Fruit fly (Drosophila melanogaster) whole organism, embryonic: ENCODE data around the gene Ir87a.
A peak's percentile ranks its signal among the peaks of the same experiment; 100 is the strongest.

Experiments
- CG10431 ChIP-seq: fragments of 200-800 bp; sonication (Bioruptor generic); optimal IDR thresholded peaks from 3 replicates; lab custom pipeline; 2018; ENCODE audit warnings: missing biosample characterization, mild to moderate bottlenecking, missing genetic modification characterization
- CG12219 ChIP-seq: fragments of 200-800 bp; sonication (Bioruptor generic); optimal IDR thresholded peaks from 3 replicates; lab custom pipeline; 2018; ENCODE audit warnings: missing biosample characterization, mild to moderate bottlenecking, missing genetic modification characterization
- CG12299 ChIP-seq: fragments of 200-800 bp; sonication (Bioruptor generic); optimal IDR thresholded peaks from 2 replicates; lab custom pipeline; 2018; ENCODE audit warnings: missing biosample characterization, mild to moderate bottlenecking, missing genetic modification characterization
- CG12769 ChIP-seq: fragments of 200-800 bp; sonication (Bioruptor generic); optimal IDR thresholded peaks from 2 replicates; lab custom pipeline; 2019; ENCODE audit warnings: missing biosample characterization, mild to moderate bottlenecking, missing genetic modification characterization, moderate library complexity
- CG13123 ChIP-seq: fragments of 200-800 bp; sonication (Bioruptor generic); optimal IDR thresholded peaks from 2 replicates; lab custom pipeline; 2016; ENCODE audit warnings: missing biosample characterization, missing genetic modification characterization
- CG1602 ChIP-seq: fragments of 200-800 bp; sonication (Bioruptor generic); optimal IDR thresholded peaks from 3 replicates; lab custom pipeline; 2016; ENCODE audit warnings: missing biosample characterization, missing genetic modification characterization
- CG1603 ChIP-seq: fragments of 200-800 bp; sonication (Bioruptor generic); optimal IDR thresholded peaks from 2 replicates; lab custom pipeline; 2019; ENCODE audit warnings: missing biosample characterization, mild to moderate bottlenecking, missing genetic modification characterization, moderate library complexity
- CG1647 ChIP-seq: fragments of 200-800 bp; sonication (Bioruptor generic); optimal IDR thresholded peaks from 3 replicates; lab custom pipeline; 2016; ENCODE audit warnings: missing biosample characterization, missing genetic modification characterization
- CG16813 ChIP-seq: fragments of 200-800 bp; sonication (Bioruptor generic); IDR thresholded peaks from 3 replicates; pipeline ENCODE4 v1.3.6; 2022; ENCODE audit warnings: missing biosample characterization, missing genetic modification characterization; ENCODE audit not compliant: partially characterized antibody
- CG17186 ChIP-seq: fragments of 200-800 bp; sonication (Bioruptor generic); optimal IDR thresholded peaks from 3 replicates; lab custom pipeline; 2017; ENCODE audit warnings: missing biosample characterization, missing genetic modification reagents, missing genetic modification characterization
- CG18011 ChIP-seq: fragments of 200-800 bp; sonication (Bioruptor generic); optimal IDR thresholded peaks from 2 replicates; lab custom pipeline; 2017; ENCODE audit warnings: missing biosample characterization, missing genetic modification characterization, mild to moderate bottlenecking, moderate library complexity, missing genotype
- CG18599 ChIP-seq: fragments of 200-800 bp; sonication (Bioruptor generic); optimal IDR thresholded peaks from 3 replicates; lab custom pipeline; 2017; ENCODE audit warnings: missing biosample characterization, missing genetic modification characterization, mild to moderate bottlenecking, moderate library complexity, missing genetic modification reagents
- CG2712 ChIP-seq: fragments of 200-800 bp; optimal IDR thresholded peaks from 3 replicates; lab custom pipeline; 2019; ENCODE audit warnings: missing biosample characterization, mild to moderate bottlenecking, missing genetic modification characterization, moderate library complexity
- CG32772 ChIP-seq: fragments of 200-800 bp; sonication (Bioruptor generic); IDR thresholded peaks from 2 replicates; pipeline ENCODE4 v1.3.6; 2022; ENCODE audit warnings: missing biosample characterization, missing genetic modification characterization
- CG34224 ChIP-seq: fragments of 200-800 bp; sonication (Bioruptor generic); IDR thresholded peaks from 3 replicates; pipeline ENCODE4 v1.3.6; 2022; ENCODE audit warnings: missing biosample characterization, missing genetic modification characterization; ENCODE audit not compliant: partially characterized antibody
- CG7271 ChIP-seq: fragments of 200-800 bp; sonication (Bioruptor generic); optimal IDR thresholded peaks from 2 replicates; lab custom pipeline; 2018; ENCODE audit warnings: missing biosample characterization, mild to moderate bottlenecking, missing genetic modification characterization, moderate library complexity
- CG7987 ChIP-seq: fragments of 200-800 bp; sonication (Bioruptor generic); optimal IDR thresholded peaks from 2 replicates; lab custom pipeline; 2018; ENCODE audit warnings: missing biosample characterization, mild to moderate bottlenecking, missing genetic modification characterization, moderate library complexity
- CG9437 ChIP-seq: fragments of 200-800 bp; sonication (Bioruptor generic); optimal IDR thresholded peaks from 2 replicates; lab custom pipeline; 2018; ENCODE audit warnings: missing biosample characterization, mild to moderate bottlenecking, missing genetic modification characterization
- CG9727 ChIP-seq: fragments of 200-800 bp; sonication (Bioruptor generic); optimal IDR thresholded peaks from 3 replicates; lab custom pipeline; 2017; ENCODE audit warnings: missing biosample characterization, mild to moderate bottlenecking, missing genetic modification characterization
- CG9817 ChIP-seq: fragments of 200-800 bp; sonication (Bioruptor generic); optimal IDR thresholded peaks from 2 replicates; lab custom pipeline; 2018; ENCODE audit warnings: missing biosample characterization, mild to moderate bottlenecking, missing genetic modification characterization, moderate library complexity
- Dref ChIP-seq: fragments of 200-800 bp; sonication (Bioruptor generic); IDR thresholded peaks from 2 replicates; pipeline ENCODE4 v1.3.6; 2022; ENCODE audit warnings: missing biosample characterization, missing genetic modification characterization
- Ets65A ChIP-seq: fragments of 200-800 bp; sonication (Bioruptor generic); peaks from one replicate; lab custom pipeline; 2016; ENCODE audit warnings: missing biosample characterization, missing genetic modification characterization
- HLH54F ChIP-seq: fragments of 200-800 bp; sonication (Bioruptor generic); optimal IDR thresholded peaks from 3 replicates; lab custom pipeline; 2016; ENCODE audit warnings: missing biosample characterization, missing genetic modification characterization
- HmgD ChIP-seq: fragments of 200-800 bp; sonication (Bioruptor generic); optimal IDR thresholded peaks from 3 replicates; lab custom pipeline; 2016; ENCODE audit warnings: missing biosample characterization, missing genetic modification characterization
- Myb ChIP-seq: fragments of 200-800 bp; sonication (Bioruptor generic); optimal IDR thresholded peaks from 2 replicates; lab custom pipeline; 2016; ENCODE audit warnings: missing biosample characterization, missing genetic modification characterization
- NfI ChIP-seq: fragments of 200-800 bp; sonication (Bioruptor generic); optimal IDR thresholded peaks from 3 replicates; lab custom pipeline; 2018; ENCODE audit warnings: missing biosample characterization, mild to moderate bottlenecking, missing genetic modification characterization, moderate library complexity
- Opbp ChIP-seq: fragments of 200-800 bp; sonication (Bioruptor generic); IDR thresholded peaks from 3 replicates; pipeline ENCODE4 v1.3.6; 2022; ENCODE audit warnings: missing biosample characterization, missing genetic modification characterization; ENCODE audit not compliant: partially characterized antibody
- Sry-δ ChIP-seq: fragments of 200-800 bp; sonication (Bioruptor generic); optimal IDR thresholded peaks from 2 replicates; lab custom pipeline; 2016; ENCODE audit warnings: missing biosample characterization, missing genetic modification characterization
- TFAM ChIP-seq: fragments of 200-800 bp; sonication (Bioruptor generic); optimal IDR thresholded peaks from 2 replicates; lab custom pipeline; 2017; ENCODE audit warnings: missing biosample characterization, missing genetic modification characterization, inconsistent platforms
- Taf1 ChIP-seq: fragments of 200-800 bp; sonication (Bioruptor generic); IDR thresholded peaks from 2 replicates; pipeline ENCODE4 v1.3.6; 2022; ENCODE audit warnings: missing biosample characterization, missing genetic modification characterization
- Xbp1 ChIP-seq: fragments of 200-800 bp; sonication (Bioruptor generic); optimal IDR thresholded peaks from 3 replicates; lab custom pipeline; 2016; ENCODE audit warnings: missing biosample characterization, mild to moderate bottlenecking, missing genetic modification characterization
- cwo ChIP-seq: fragments of 200-800 bp; sonication (Bioruptor generic); optimal IDR thresholded peaks from 3 replicates; lab custom pipeline; 2017; ENCODE audit warnings: missing biosample characterization, missing genetic modification characterization, mild to moderate bottlenecking, moderate library complexity, missing genetic modification reagents
- dan ChIP-seq: fragments of 200-800 bp; sonication (Bioruptor generic); IDR thresholded peaks from 2 replicates; pipeline ENCODE4 v1.3.6; 2022; ENCODE audit warnings: missing biosample characterization, missing genetic modification characterization
- dm ChIP-seq: fragments of 200-800 bp; sonication (Bioruptor generic); optimal IDR thresholded peaks from 3 replicates; lab custom pipeline; 2016; ENCODE audit warnings: missing biosample characterization, missing genetic modification characterization
- ems ChIP-seq: fragments of 200-800 bp; sonication (Bioruptor generic); optimal IDR thresholded peaks from 3 replicates; lab custom pipeline; 2016; ENCODE audit warnings: missing biosample characterization, missing genetic modification characterization
- esg ChIP-seq: fragments of 200-800 bp; sonication (Bioruptor generic); conservative IDR thresholded peaks from 2 replicates; pipeline ENCODE4 v1.3.6; 2022; ENCODE audit warnings: missing biosample characterization, missing genetic modification characterization
- exex ChIP-seq: fragments of 200-800 bp; sonication (Bioruptor generic); optimal IDR thresholded peaks from 4 replicates; lab custom pipeline; 2018; ENCODE audit warnings: missing biosample characterization, mild to moderate bottlenecking, missing genetic modification characterization, moderate library complexity
- insv ChIP-seq, 2 experiments: fragments of 200-800 bp; sonication (Bioruptor generic); optimal IDR thresholded peaks; 3 replicates each; lab custom pipeline; 2016 to 2018; ENCODE audit warnings: missing biosample characterization in 2 of 2, missing genetic modification characterization in 2 of 2
- jumu ChIP-seq: fragments of 200-800 bp; sonication (Bioruptor generic); optimal IDR thresholded peaks from 3 replicates; lab custom pipeline; 2016; ENCODE audit warnings: missing biosample characterization, missing genetic modification characterization
- kah ChIP-seq: fragments of 200-800 bp; sonication (Bioruptor generic); optimal IDR thresholded peaks from 2 replicates; lab custom pipeline; 2018; ENCODE audit warnings: missing biosample characterization, mild to moderate bottlenecking, missing genetic modification characterization
- mirr ChIP-seq: fragments of 200-800 bp; sonication (Bioruptor generic); optimal IDR thresholded peaks from 3 replicates; lab custom pipeline; 2018; ENCODE audit warnings: missing biosample characterization, mild to moderate bottlenecking, missing genetic modification characterization
- org-1 ChIP-seq: fragments of 200-800 bp; sonication (Bioruptor generic); optimal IDR thresholded peaks from 2 replicates; lab custom pipeline; 2017; ENCODE audit warnings: missing biosample characterization, missing genetic modification characterization
- pfk ChIP-seq: fragments of 200-800 bp; sonication (Bioruptor generic); optimal IDR thresholded peaks from 2 replicates; lab custom pipeline; 2018; ENCODE audit warnings: missing biosample characterization, mild to moderate bottlenecking, missing genetic modification characterization, moderate library complexity
- pnt ChIP-seq: fragments of 200-800 bp; sonication (Bioruptor generic); optimal IDR thresholded peaks from 3 replicates; lab custom pipeline; 2016; ENCODE audit warnings: missing biosample characterization, missing genetic modification characterization
- sc ChIP-seq, 3 experiments: fragments of >200 bp in 2 of 3; fragments of 200-800 bp in 1 of 3; sonication (Bioruptor generic) in 1 of 3; optimal IDR thresholded peaks; 2 replicates in 2 of 3; 3 replicates in 1 of 3; lab custom pipeline; 2017; ENCODE audit warnings: mild to moderate bottlenecking in 1 of 3, missing biosample characterization in 1 of 3, missing genetic modification characterization in 1 of 3, missing genetic modification reagents in 1 of 3
- seq ChIP-seq: fragments of 200-800 bp; sonication (Bioruptor generic); IDR thresholded peaks from 2 replicates; pipeline ENCODE4 v1.3.6; 2022; ENCODE audit warnings: missing biosample characterization, missing genetic modification characterization
- tio ChIP-seq: fragments of 200-800 bp; sonication (Bioruptor generic); optimal IDR thresholded peaks from 2 replicates; lab custom pipeline; 2017; ENCODE audit warnings: missing biosample characterization, missing genetic modification characterization, inconsistent platforms
- vfl ChIP-seq: fragments of 200-800 bp; sonication (Bioruptor generic); optimal IDR thresholded peaks from 2 replicates; lab custom pipeline; 2016; ENCODE audit warnings: missing biosample characterization, missing genetic modification characterization
- vvl ChIP-seq: fragments of 200-800 bp; sonication (Bioruptor generic); IDR thresholded peaks from 2 replicates; pipeline ENCODE4 v1.3.6; 2022; ENCODE audit warnings: missing biosample characterization, missing genetic modification characterization
- zfh1 ChIP-seq: fragments of 200-800 bp; sonication (Bioruptor generic); IDR thresholded peaks from 3 replicates; pipeline ENCODE4 v1.3.6; 2022; ENCODE audit warnings: missing biosample characterization, missing genetic modification characterization

Gene Ir87a

DNA sequence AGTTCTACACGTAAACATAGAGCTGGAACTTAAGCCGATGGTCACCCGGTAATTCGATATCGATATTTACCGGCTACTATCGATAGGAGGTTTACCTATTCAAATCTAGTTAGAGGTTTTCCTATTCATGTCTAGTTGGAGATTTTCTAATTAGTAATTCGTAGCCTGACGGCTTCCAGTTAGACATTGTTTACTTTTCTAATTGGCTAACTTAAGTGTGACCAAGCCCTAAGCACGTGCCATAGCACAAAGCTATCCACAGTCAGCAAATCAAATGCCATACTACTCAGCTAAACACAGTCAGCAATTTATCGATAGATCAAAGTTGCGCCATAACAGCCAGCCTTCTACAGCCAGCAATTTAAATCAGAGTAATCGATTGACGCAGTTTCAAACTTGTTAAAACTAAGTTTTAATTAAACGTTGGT is 17.0 kb upstream of the Ir87a start, which contains the start of gene Dpm3 (continued):
- TF ChIP-seq Opbp (GFP tag; lab: Robert Waterston, UW) (peak; percentile 81; the same call in 2 of the 3 replicates), insv (GFP tag; optimal IDR thresholded peaks at IDR 0.05; lab: Kevin White, UChicago) (peak; percentile 100), CG9727 (GFP tag; lab: Kevin White, UChicago) (peak; percentile 16), CG1603 (peak; percentile 86), ems (GFP tag; lab: Kevin White, UChicago) (no peak), Taf1 (GFP tag; lab: Robert Waterston, UW) (no peak), TFAM (no peak), CG12769 (tag; lab: Kevin White, UChicago) (peak; percentile 71), CG10431 (GFP tag; lab: Kevin White, UChicago) (no peak), pnt (GFP tag; lab: Kevin White, UChicago) (peak; percentile 28), tio (GFP tag; lab: Kevin White, UChicago) (no peak), org-1 (GFP tag; lab: Kevin White, UChicago) (no peak), CG13123 (GFP tag; lab: Kevin White, UChicago) (peak; percentile 38), dan (GFP tag; lab: Robert Waterston, UW) (no peak), CG1647 (no peak), CG7987 (GFP tag; lab: Kevin White, UChicago) (peak; percentile 9), sc (optimal IDR thresholded peaks at IDR 0.05; lab: Kevin White, UChicago) (no peak), sc (GFP tag; optimal IDR thresholded peaks at IDR 0.05; lab: Kevin White, UChicago) (no peak), CG9817 (tag; lab: Kevin White, UChicago) (peak; percentile 40), CG34224 (GFP tag; lab: Robert Waterston, UW) (peak; percentile 87), vvl (GFP tag; lab: Robert Waterston, UW) (peak; percentile 67), seq (GFP tag; lab: Robert Waterston, UW) (no peak), NfI (GFP tag; lab: Kevin White, UChicago) (peak; percentile 38), mirr (GFP tag; lab: Kevin White, UChicago) (no peak), dm (no peak), CG12219 (GFP tag; lab: Kevin White, UChicago) (no peak), CG32772 (GFP tag; lab: Robert Waterston, UW) (no peak), CG18599 (GFP tag; lab: Kevin White, UChicago) (no peak), CG9437 (GFP tag; lab: Kevin White, UChicago) (peak; percentile 98), pfk (GFP tag; lab: Kevin White, UChicago) (no peak), CG16813 (GFP tag; lab: Robert Waterston, UW) (peak; percentile 89), CG17186 (GFP tag; lab: Kevin White, UChicago) (peak; percentile 10), esg (no peak), CG2712 (peak; percentile 65), vfl (no peak), cwo (GFP tag; lab: Kevin White, UChicago) (no peak), Dref (GFP tag; lab: Robert Waterston, UW) (peak; percentile 99), zfh1 (GFP tag; lab: Robert Waterston, UW) (0 out of 3 replicates have a peak, but pooled peaks have one; percentile 39), Ets65A (GFP tag; lab: Kevin White, UChicago) (peak; percentile 98), exex (tag; lab: Kevin White, UChicago) (peak; percentile 15), HmgD (GFP tag; lab: Kevin White, UChicago) (peak; percentile 54), CG18011 (peak; percentile 100), CG12299 (peak; percentile 5), CG1602 (GFP tag; lab: Kevin White, UChicago) (no peak), Sry-δ (GFP tag; lab: Kevin White, UChicago) (peak; percentile 97), Myb (GFP tag; lab: Kevin White, UChicago) (peak; percentile 97), HLH54F (GFP tag; lab: Kevin White, UChicago) (peak; percentile 62), Xbp1 (peak; percentile 54), jumu (peak; percentile 6), kah (GFP tag; lab: Kevin White, UChicago) (no peak), CG7271 (tag; lab: Kevin White, UChicago) (no peak)
